Fruit fly (Drosophila melanogaster): ENCODE measurements around the gene Tom70.

DNA sequence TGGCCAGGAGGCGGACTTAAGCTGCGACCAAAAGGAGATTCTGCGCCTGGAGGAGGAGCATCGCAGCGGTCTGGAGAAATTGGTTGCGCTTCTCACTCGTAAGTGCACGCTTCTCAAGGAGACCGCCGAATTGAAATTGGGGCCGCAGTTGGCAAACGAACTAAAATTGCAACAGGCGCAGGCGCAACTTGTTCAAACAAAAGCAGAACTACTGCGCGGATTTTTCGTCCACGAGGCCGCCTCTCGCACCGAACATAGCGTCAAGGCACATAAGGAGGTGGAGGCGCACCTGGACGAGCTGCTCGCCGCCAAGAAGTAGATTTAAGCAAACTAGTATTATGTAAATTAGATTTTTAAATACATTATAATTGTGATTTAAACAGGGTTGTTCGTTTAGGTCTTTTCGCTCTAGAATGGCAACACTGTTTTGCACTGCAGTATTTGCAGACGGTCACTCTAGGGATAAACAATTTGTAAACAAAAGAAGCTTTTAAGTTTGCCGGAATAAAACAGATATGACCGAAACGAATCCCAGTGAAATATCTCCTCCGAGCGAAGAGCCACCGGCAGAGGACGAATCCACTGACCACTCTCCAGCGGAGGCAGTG lies 47.7 kb downstream of the Tom70 start, which contains the start of gene escl:
- no peak for TF ChIP-seq svp (GFP tag)
- TF ChIP-seq CG16779 (tag; optimal IDR thresholded peaks at IDR 0.05) = no peak
- no peak for TF ChIP-seq CG3919 (GFP tag; optimal IDR thresholded peaks at IDR 0.05)

Measured in whole organism, prepupa.